Worm (Caenorhabditis elegans) whole organism, L3 larva: ENCODE results near the gene gba-2.

Experiments
- ZK546.5 ChIP-seq: sonication (generic microtip); optimal IDR thresholded peaks from 2 replicates; lab custom pipeline; 2017; ENCODE audit warnings: missing biosample characterization, missing genetic modification characterization
- ama-1 ChIP-seq: fragments of 150-350 bp; optimal IDR thresholded peaks from 2 replicates; lab custom pipeline; 2018
- ceh-16 ChIP-seq: sonication (generic microtip); optimal IDR thresholded peaks from 2 replicates; lab custom pipeline; 2017; ENCODE audit warnings: missing biosample characterization, missing genetic modification characterization
- ceh-28 ChIP-seq: fragments of 150-350 bp; optimal IDR thresholded peaks from 2 replicates; lab custom pipeline; 2014; ENCODE audit warnings: missing biosample characterization, missing genetic modification reagents, missing genetic modification characterization
- ceh-82 ChIP-seq: fragments of 150-350 bp; optimal IDR thresholded peaks from 2 replicates; lab custom pipeline; 2014; ENCODE audit warnings: missing biosample characterization, missing genetic modification characterization
- daf-12 ChIP-seq: fragments of 150-350 bp; optimal IDR thresholded peaks from 2 replicates; lab custom pipeline; 2014; ENCODE audit warnings: missing biosample characterization, missing genetic modification reagents, missing genetic modification characterization
- egl-27 ChIP-seq: sonication (generic microtip); optimal IDR thresholded peaks from 4 replicates; lab custom pipeline; 2017; ENCODE audit warnings: missing biosample characterization, missing genetic modification reagents, missing genetic modification characterization
- egl-5 ChIP-seq: fragments of 150-350 bp; optimal IDR thresholded peaks from 2 replicates; lab custom pipeline; 2017; ENCODE audit warnings: missing biosample characterization, missing genetic modification reagents, missing genetic modification characterization, inconsistent platforms
- elt-1 ChIP-seq: fragments of 150-350 bp; optimal IDR thresholded peaks from 2 replicates; lab custom pipeline; 2014; ENCODE audit warnings: missing biosample characterization, missing genetic modification characterization
- elt-2 ChIP-seq: sonication (generic microtip); optimal IDR thresholded peaks from 2 replicates; lab custom pipeline; 2016; ENCODE audit warnings: missing genetic modification reagents, mild to moderate bottlenecking, missing genetic modification characterization, missing compliant biosample characterization
- elt-3 ChIP-seq, 3 experiments: fragments of 150-350 bp in 1 of 3; sonication (generic microtip) in 2 of 3; optimal IDR thresholded peaks; 2 replicates in 2 of 3; 4 replicates in 1 of 3; lab custom pipeline; 2014 to 2017; ENCODE audit warnings: missing biosample characterization in 3 of 3, missing genetic modification characterization in 3 of 3
- eor-1 ChIP-seq, 2 experiments: fragments of 150-350 bp; optimal IDR thresholded peaks; 2 replicates each; lab custom pipeline; 2014 to 2018; ENCODE audit warnings: missing biosample characterization in 2 of 2, missing genetic modification characterization in 2 of 2
- fkh-10 ChIP-seq: sonication (generic microtip); optimal IDR thresholded peaks from 2 replicates; lab custom pipeline; 2017; ENCODE audit warnings: missing biosample characterization, missing genetic modification reagents, missing genetic modification characterization
- hmg-11 ChIP-seq: sonication (generic microtip); optimal IDR thresholded peaks from 2 replicates; lab custom pipeline; 2016; ENCODE audit warnings: missing genetic modification characterization, missing compliant biosample characterization
- jun-1 ChIP-seq: fragments of 150-350 bp; optimal IDR thresholded peaks from 2 replicates; lab custom pipeline; 2014; ENCODE audit warnings: missing biosample characterization, missing genetic modification reagents, missing genetic modification characterization
- lin-15B ChIP-seq: fragments of 150-350 bp; optimal IDR thresholded peaks from 2 replicates; lab custom pipeline; 2014; ENCODE audit warnings: missing biosample characterization, missing genetic modification characterization
- lin-39 ChIP-seq: fragments of 150-350 bp; optimal IDR thresholded peaks from 2 replicates; lab custom pipeline; 2018; ENCODE audit warnings: missing biosample characterization, missing genetic modification reagents, missing genetic modification characterization
- lsy-12 ChIP-seq: sonication (generic microtip); optimal IDR thresholded peaks from 2 replicates; lab custom pipeline; 2016; ENCODE audit warnings: mild to moderate bottlenecking, missing genetic modification characterization, missing compliant biosample characterization
- nfya-1 ChIP-seq: sonication (generic microtip); optimal IDR thresholded peaks from 2 replicates; lab custom pipeline; 2017; ENCODE audit warnings: missing genetic modification characterization, mild to moderate bottlenecking, missing compliant biosample characterization, antibody characterized with exemption, moderate library complexity; ENCODE audit not compliant: insufficient read depth
- nhr-23 ChIP-seq: fragments of 150-350 bp; optimal IDR thresholded peaks from 2 replicates; lab custom pipeline; 2014; ENCODE audit warnings: missing biosample characterization, missing genetic modification reagents, missing genetic modification characterization
- nhr-237 ChIP-seq: fragments of 150-350 bp; optimal IDR thresholded peaks from 2 replicates; lab custom pipeline; 2014; ENCODE audit warnings: missing biosample characterization, missing genetic modification characterization
- nhr-25 ChIP-seq: sonication (generic microtip); optimal IDR thresholded peaks from 2 replicates; lab custom pipeline; 2017; ENCODE audit warnings: missing biosample characterization, missing genetic modification characterization
- nhr-77 ChIP-seq: fragments of 150-350 bp; optimal IDR thresholded peaks from 2 replicates; lab custom pipeline; 2014; ENCODE audit warnings: missing biosample characterization, missing genetic modification characterization
- pha-4 ChIP-seq: fragments of 150-350 bp; optimal IDR thresholded peaks from 2 replicates; lab custom pipeline; 2014; ENCODE audit warnings: missing biosample characterization, missing genetic modification reagents, missing genetic modification characterization
- pqm-1 ChIP-seq: fragments of 150-350 bp; optimal IDR thresholded peaks from 2 replicates; lab custom pipeline; 2017; ENCODE audit warnings: missing biosample characterization, missing genetic modification characterization, inconsistent platforms
- sea-2 ChIP-seq: fragments of 150-350 bp; sonication (generic microtip); optimal IDR thresholded peaks from 4 replicates; lab custom pipeline; 2014; ENCODE audit warnings: missing biosample characterization, missing genetic modification reagents, missing genetic modification characterization
- skn-1 ChIP-seq: fragments of 150-350 bp; optimal IDR thresholded peaks from 2 replicates; lab custom pipeline; 2014; ENCODE audit warnings: missing biosample characterization, missing genetic modification characterization
- snpc-4 ChIP-seq: fragments of 150-350 bp; optimal IDR thresholded peaks from 2 replicates; lab custom pipeline; 2014; ENCODE audit warnings: missing biosample characterization, missing genetic modification characterization
- tbx-2 ChIP-seq: sonication (generic microtip); optimal IDR thresholded peaks from 2 replicates; lab custom pipeline; 2016; ENCODE audit warnings: mild to moderate bottlenecking, missing genetic modification characterization, missing compliant biosample characterization
- unc-62 ChIP-seq: fragments of 150-350 bp; sonication (generic microtip); optimal IDR thresholded peaks from 4 replicates; lab custom pipeline; 2014; ENCODE audit warnings: missing biosample characterization, missing genetic modification reagents, missing genetic modification characterization
- zag-1 ChIP-seq: fragments of 150-350 bp; optimal IDR thresholded peaks from 2 replicates; lab custom pipeline; 2014; ENCODE audit warnings: missing biosample characterization, missing genetic modification characterization
- ztf-11 ChIP-seq: fragments of 150-350 bp; optimal IDR thresholded peaks from 2 replicates; lab custom pipeline; 2014; ENCODE audit warnings: missing biosample characterization, missing genetic modification characterization
- ztf-4 ChIP-seq: fragments of 150-350 bp; optimal IDR thresholded peaks from 2 replicates; lab custom pipeline; 2014; ENCODE audit warnings: missing biosample characterization, missing genetic modification characterization

The gba-2 gene

DNA sequence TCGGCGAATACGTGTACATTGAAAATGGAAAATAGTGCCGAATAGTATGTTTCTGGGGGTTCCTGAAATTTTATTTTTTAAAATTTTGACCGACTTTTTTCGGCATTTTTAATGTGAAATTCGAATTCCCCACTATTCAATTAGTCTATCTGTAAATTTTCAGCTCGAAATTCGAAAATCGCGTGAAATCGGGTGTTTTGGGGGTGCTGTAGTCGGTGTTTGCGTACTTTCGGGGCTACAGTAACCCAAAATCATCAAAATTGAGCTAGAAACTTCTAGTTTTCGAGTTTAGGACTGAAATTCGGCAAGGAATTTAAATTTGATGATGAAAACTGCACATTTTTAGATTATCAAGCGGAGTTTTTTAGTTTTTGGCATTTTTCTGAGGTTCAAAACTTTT, 15.9 kb upstream of the gba-2 start:
- TF ChIP-seq snpc-4 (tag; lab: Kevin White, UChicago), result no peak
- no peak for TF ChIP-seq ceh-82 (tag; lab: Kevin White, UChicago)
- TF ChIP-seq ztf-4 (tag; lab: Kevin White, UChicago), result no peak
- TF ChIP-seq egl-27 (tag; lab: Kevin White, UChicago), result no peak
- no peak for TF ChIP-seq lin-39
- TF ChIP-seq ZK546.5 (tag; lab: Kevin White, UChicago), result no peak
- TF ChIP-seq elt-2 (tag; lab: Kevin White, UChicago), result no peak
- TF ChIP-seq elt-1, result no peak
- TF ChIP-seq ztf-11 (tag; lab: Kevin White, UChicago), result no peak
- TF ChIP-seq nhr-77, result no peak
- no peak for TF ChIP-seq elt-3 (tag; optimal IDR thresholded peaks at IDR 0.05; lab: Kevin White, UChicago)
- TF ChIP-seq fkh-10, result no peak
- no peak for TF ChIP-seq lsy-12 (tag; lab: Kevin White, UChicago)
- no peak for TF ChIP-seq eor-1 (tag; optimal IDR thresholded peaks at IDR 0.05; lab: Kevin White, UChicago)
- TF ChIP-seq jun-1 (tag; lab: Kevin White, UChicago), result no peak
- TF ChIP-seq unc-62 (GFP tag; lab: Kevin White, UChicago), result no peak
- no peak for TF ChIP-seq nhr-23
- no peak for TF ChIP-seq egl-5 (tag; lab: Kevin White, UChicago)
- TF ChIP-seq pqm-1 (tag; lab: Kevin White, UChicago), result no peak

DNA sequence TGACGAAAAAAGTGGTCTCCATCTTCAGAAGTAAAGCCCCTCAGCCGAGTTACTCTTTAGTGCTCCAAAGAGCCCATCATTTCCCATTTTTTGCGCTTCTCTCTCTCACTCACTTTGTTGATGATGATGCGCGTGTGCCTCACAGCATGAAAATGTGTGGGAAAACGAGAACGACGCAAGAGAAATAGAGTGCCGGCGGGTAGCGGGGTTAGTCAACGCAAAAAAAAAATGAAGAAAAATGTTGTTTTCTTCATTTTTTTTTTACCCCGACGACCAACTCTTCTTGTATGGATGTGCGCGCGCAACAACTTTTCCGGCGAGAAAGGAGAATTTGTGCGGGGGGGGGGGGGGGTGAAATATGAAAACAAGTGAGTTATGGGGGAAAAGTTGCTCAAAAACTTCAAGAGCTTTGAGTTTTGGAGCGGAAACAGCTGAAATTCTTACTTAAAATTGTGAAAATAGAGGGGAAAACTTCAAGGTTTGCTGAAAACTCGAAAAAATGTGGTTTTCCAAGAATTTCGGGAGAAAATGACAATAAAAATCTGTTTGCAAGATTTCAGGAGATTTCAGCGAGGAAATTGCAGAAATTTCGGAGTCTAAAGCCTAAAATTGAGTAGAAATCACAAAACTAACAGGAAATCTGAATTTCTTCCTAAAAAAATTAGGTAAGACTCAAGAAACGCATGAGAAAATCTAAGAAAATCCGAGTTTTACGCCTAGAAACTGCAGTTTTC, 11.5 kb upstream of the gba-2 start, which contains the start of gene C33C12.1:
C33C12.1 (plus strand) TSS at position 684 of the 734 bp plus-strand sequence.
- TF ChIP-seq egl-5 (tag; lab: Kevin White, UChicago) (no peak), ceh-28 (tag; lab: Kevin White, UChicago) (no peak), nhr-237 (tag; lab: Kevin White, UChicago) (no peak), lin-39 (peak; percentile 34), nfya-1 (peak; percentile 12), hmg-11 (peak; percentile 18), ama-1 (no peak), nhr-77 (no peak), fkh-10 (peak; percentile 13), elt-3 (tag; optimal IDR thresholded peaks at IDR 0.05; lab: Kevin White, UChicago) (no peak)

DNA sequence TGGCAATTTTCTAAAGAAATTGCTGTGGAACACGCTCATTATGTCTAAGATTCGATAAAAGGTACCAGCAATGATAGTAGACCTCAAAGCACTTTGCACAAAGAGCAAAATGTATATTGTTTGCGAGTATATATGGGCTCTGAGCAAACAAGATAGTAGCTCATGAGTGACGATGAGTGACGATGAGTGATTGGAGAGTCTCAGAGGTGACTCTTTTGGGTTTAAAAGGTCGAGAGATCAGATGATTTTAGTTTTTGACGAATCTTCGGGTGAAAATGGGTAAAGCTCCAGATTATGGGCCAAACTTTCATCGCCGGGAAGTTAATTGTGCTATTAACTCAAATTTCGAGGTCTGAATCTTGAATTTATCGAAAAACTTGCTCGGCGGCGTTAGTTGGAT, 10.5 kb upstream of the gba-2 start:
- TF ChIP-seq ceh-16, result no peak
- no peak for TF ChIP-seq daf-12 (tag; lab: Kevin White, UChicago)
- TF ChIP-seq sea-2 (GFP tag; lab: Kevin White, UChicago), result no peak
- TF ChIP-seq tbx-2 (tag; lab: Kevin White, UChicago), result no peak
- TF ChIP-seq skn-1 (tag; lab: Kevin White, UChicago), result no peak
- peak; percentile 16 for TF ChIP-seq pha-4 (tag; lab: Kevin White, UChicago)

DNA sequence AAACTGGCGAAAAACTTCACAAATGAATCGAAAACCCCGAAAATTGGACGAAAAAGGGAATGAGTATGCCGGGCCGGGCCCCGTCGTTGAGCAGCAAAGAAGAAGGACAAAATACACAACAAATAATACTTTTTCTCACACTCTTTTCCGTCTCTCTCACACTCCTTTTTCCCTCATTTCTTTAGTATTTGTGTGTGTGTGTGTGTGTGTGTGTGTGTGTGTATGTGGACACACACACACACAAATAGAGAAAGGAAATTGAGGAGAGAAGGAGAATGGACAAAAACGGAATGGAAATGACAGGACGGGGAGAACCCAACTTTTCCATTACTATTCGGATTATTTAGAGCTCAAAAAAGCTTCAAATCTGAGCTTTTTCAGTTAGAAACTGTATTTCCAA, 9.3 kb upstream of the gba-2 start:
- TF ChIP-seq lin-15B (peak; percentile 25), jun-1 (tag; lab: Kevin White, UChicago) (peak; percentile 36), elt-2 (tag; lab: Kevin White, UChicago) (peak; percentile 35), ceh-16 (no peak), nhr-77 (no peak), eor-1 (tag; optimal IDR thresholded peaks at IDR 0.05; lab: Kevin White, UChicago) (no peak), hmg-11 (peak; percentile 58), nhr-25 (tag; lab: Kevin White, UChicago) (no peak), snpc-4 (tag; lab: Kevin White, UChicago) (peak; percentile 40), pqm-1 (tag; lab: Kevin White, UChicago) (peak; percentile 15), fkh-10 (peak; percentile 34), lin-39 (peak; percentile 18), pha-4 (tag; lab: Kevin White, UChicago) (peak; percentile 95), nfya-1 (peak; percentile 67), zag-1 (no peak), tbx-2 (tag; lab: Kevin White, UChicago) (no peak), sea-2 (GFP tag; lab: Kevin White, UChicago) (no peak)
- TF ChIP-seq, all 47 proteins: peak for 10

DNA sequence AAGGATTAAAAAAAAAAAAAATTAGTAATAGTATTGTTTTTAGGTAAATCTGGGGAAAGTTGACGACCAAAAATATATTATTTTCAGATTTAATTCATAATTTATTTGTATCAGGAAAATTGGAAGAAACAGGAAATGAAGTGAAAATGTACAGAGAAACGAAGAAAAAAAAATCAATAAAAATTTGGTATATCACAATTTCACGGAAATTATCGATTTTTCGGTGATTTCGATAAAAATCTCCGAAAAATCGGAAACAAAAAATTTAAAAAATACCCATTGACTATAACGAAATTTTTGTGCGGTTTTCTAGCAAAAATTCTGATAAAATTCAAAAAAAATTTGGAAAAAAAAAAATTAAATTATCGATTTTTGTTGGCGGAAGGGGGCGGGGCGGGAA, 6.0 kb upstream of the gba-2 start:
- peak; percentile 80 for TF ChIP-seq ceh-28 (tag; lab: Kevin White, UChicago)
- TF ChIP-seq skn-1 (tag; lab: Kevin White, UChicago), result no peak
- TF ChIP-seq, all 47 proteins: peak for 1
